Worm (Caenorhabditis elegans) whole organism, L3 larva: ENCODE results near the gene xpf-1.

ENCODE experiments used
- ZK546.5 ChIP-seq: sonication (generic microtip); optimal IDR thresholded peaks from 2 replicates; lab custom pipeline; 2017; ENCODE audit warnings: missing biosample characterization, missing genetic modification characterization
- aly-2 ChIP-seq: fragments of 150-350 bp; optimal IDR thresholded peaks from 2 replicates; lab custom pipeline; 2014; ENCODE audit warnings: missing biosample characterization, missing genetic modification characterization
- ama-1 ChIP-seq: fragments of 150-350 bp; optimal IDR thresholded peaks from 2 replicates; lab custom pipeline; 2018
- ceh-16 ChIP-seq: sonication (generic microtip); optimal IDR thresholded peaks from 2 replicates; lab custom pipeline; 2017; ENCODE audit warnings: missing biosample characterization, missing genetic modification characterization
- ceh-28 ChIP-seq: fragments of 150-350 bp; optimal IDR thresholded peaks from 2 replicates; lab custom pipeline; 2014; ENCODE audit warnings: missing biosample characterization, missing genetic modification reagents, missing genetic modification characterization
- ceh-82 ChIP-seq: fragments of 150-350 bp; optimal IDR thresholded peaks from 2 replicates; lab custom pipeline; 2014; ENCODE audit warnings: missing biosample characterization, missing genetic modification characterization
- ceh-9 ChIP-seq: sonication (generic microtip); optimal IDR thresholded peaks from 2 replicates; lab custom pipeline; 2018; ENCODE audit warnings: missing biosample characterization, missing genetic modification characterization
- daf-12 ChIP-seq: fragments of 150-350 bp; optimal IDR thresholded peaks from 2 replicates; lab custom pipeline; 2014; ENCODE audit warnings: missing biosample characterization, missing genetic modification reagents, missing genetic modification characterization
- egl-27 ChIP-seq: sonication (generic microtip); optimal IDR thresholded peaks from 4 replicates; lab custom pipeline; 2017; ENCODE audit warnings: missing biosample characterization, missing genetic modification reagents, missing genetic modification characterization
- egl-5 ChIP-seq: fragments of 150-350 bp; optimal IDR thresholded peaks from 2 replicates; lab custom pipeline; 2017; ENCODE audit warnings: missing biosample characterization, missing genetic modification reagents, missing genetic modification characterization, inconsistent platforms
- elt-1 ChIP-seq: fragments of 150-350 bp; optimal IDR thresholded peaks from 2 replicates; lab custom pipeline; 2014; ENCODE audit warnings: missing biosample characterization, missing genetic modification characterization
- elt-2 ChIP-seq: sonication (generic microtip); optimal IDR thresholded peaks from 2 replicates; lab custom pipeline; 2016; ENCODE audit warnings: missing genetic modification reagents, mild to moderate bottlenecking, missing genetic modification characterization, missing compliant biosample characterization
- elt-3 ChIP-seq, 3 experiments: fragments of 150-350 bp in 1 of 3; sonication (generic microtip) in 2 of 3; optimal IDR thresholded peaks; 2 replicates in 2 of 3; 4 replicates in 1 of 3; lab custom pipeline; 2014 to 2017; ENCODE audit warnings: missing biosample characterization in 3 of 3, missing genetic modification characterization in 3 of 3
- eor-1 ChIP-seq, 2 experiments: fragments of 150-350 bp; optimal IDR thresholded peaks; 2 replicates each; lab custom pipeline; 2014 to 2018; ENCODE audit warnings: missing biosample characterization in 2 of 2, missing genetic modification characterization in 2 of 2
- fkh-10 ChIP-seq: sonication (generic microtip); optimal IDR thresholded peaks from 2 replicates; lab custom pipeline; 2017; ENCODE audit warnings: missing biosample characterization, missing genetic modification reagents, missing genetic modification characterization
- fkh-2 ChIP-seq: fragments of 150-350 bp; optimal IDR thresholded peaks from 2 replicates; lab custom pipeline; 2014; ENCODE audit warnings: missing biosample characterization, missing genetic modification reagents, missing genetic modification characterization
- fos-1 ChIP-seq: fragments of 150-350 bp; optimal IDR thresholded peaks from 2 replicates; lab custom pipeline; 2014; ENCODE audit warnings: missing biosample characterization, missing genetic modification characterization
- hmg-11 ChIP-seq: sonication (generic microtip); optimal IDR thresholded peaks from 2 replicates; lab custom pipeline; 2016; ENCODE audit warnings: missing genetic modification characterization, missing compliant biosample characterization
- lin-15B ChIP-seq: fragments of 150-350 bp; optimal IDR thresholded peaks from 2 replicates; lab custom pipeline; 2014; ENCODE audit warnings: missing biosample characterization, missing genetic modification characterization
- lin-39 ChIP-seq: fragments of 150-350 bp; optimal IDR thresholded peaks from 2 replicates; lab custom pipeline; 2018; ENCODE audit warnings: missing biosample characterization, missing genetic modification reagents, missing genetic modification characterization
- lsy-12 ChIP-seq: sonication (generic microtip); optimal IDR thresholded peaks from 2 replicates; lab custom pipeline; 2016; ENCODE audit warnings: mild to moderate bottlenecking, missing genetic modification characterization, missing compliant biosample characterization
- mdl-1 ChIP-seq: fragments of 150-350 bp; optimal IDR thresholded peaks from 2 replicates; lab custom pipeline; 2014; ENCODE audit warnings: missing biosample characterization, missing genetic modification characterization
- mml-1 ChIP-seq: fragments of 150-350 bp; sonication (generic microtip); optimal IDR thresholded peaks from 3 replicates; lab custom pipeline; 2014; ENCODE audit warnings: missing biosample characterization, missing genetic modification characterization
- nfya-1 ChIP-seq: sonication (generic microtip); optimal IDR thresholded peaks from 2 replicates; lab custom pipeline; 2017; ENCODE audit warnings: missing genetic modification characterization, mild to moderate bottlenecking, missing compliant biosample characterization, antibody characterized with exemption, moderate library complexity; ENCODE audit not compliant: insufficient read depth
- nhr-11 ChIP-seq: fragments of 150-350 bp; optimal IDR thresholded peaks from 2 replicates; lab custom pipeline; 2014; ENCODE audit warnings: missing biosample characterization, missing genetic modification characterization
- nhr-12 ChIP-seq: fragments of 150-350 bp; optimal IDR thresholded peaks from 2 replicates; lab custom pipeline; 2014; ENCODE audit warnings: missing biosample characterization, missing genetic modification characterization
- nhr-23 ChIP-seq: fragments of 150-350 bp; optimal IDR thresholded peaks from 2 replicates; lab custom pipeline; 2014; ENCODE audit warnings: missing biosample characterization, missing genetic modification reagents, missing genetic modification characterization
- nhr-237 ChIP-seq: fragments of 150-350 bp; optimal IDR thresholded peaks from 2 replicates; lab custom pipeline; 2014; ENCODE audit warnings: missing biosample characterization, missing genetic modification characterization
- nhr-25 ChIP-seq: sonication (generic microtip); optimal IDR thresholded peaks from 2 replicates; lab custom pipeline; 2017; ENCODE audit warnings: missing biosample characterization, missing genetic modification characterization
- nhr-28 ChIP-seq: fragments of 150-350 bp; optimal IDR thresholded peaks from 2 replicates; lab custom pipeline; 2014; ENCODE audit warnings: missing biosample characterization, missing genetic modification characterization
- nhr-43 ChIP-seq: sonication (generic microtip); optimal IDR thresholded peaks from 2 replicates; lab custom pipeline; 2016; ENCODE audit warnings: mild to moderate bottlenecking, missing genetic modification characterization, missing compliant biosample characterization; ENCODE audit not compliant: poor library complexity, severe bottlenecking
- nhr-76 ChIP-seq: fragments of 150-350 bp; sonication (generic microtip); optimal IDR thresholded peaks from 5 replicates; lab custom pipeline; 2014; ENCODE audit warnings: missing biosample characterization, missing genetic modification characterization
- nhr-77 ChIP-seq: fragments of 150-350 bp; optimal IDR thresholded peaks from 2 replicates; lab custom pipeline; 2014; ENCODE audit warnings: missing biosample characterization, missing genetic modification characterization
- pha-4 ChIP-seq: fragments of 150-350 bp; optimal IDR thresholded peaks from 2 replicates; lab custom pipeline; 2014; ENCODE audit warnings: missing biosample characterization, missing genetic modification reagents, missing genetic modification characterization
- pqm-1 ChIP-seq: fragments of 150-350 bp; optimal IDR thresholded peaks from 2 replicates; lab custom pipeline; 2017; ENCODE audit warnings: missing biosample characterization, missing genetic modification characterization, inconsistent platforms
- sea-2 ChIP-seq: fragments of 150-350 bp; sonication (generic microtip); optimal IDR thresholded peaks from 4 replicates; lab custom pipeline; 2014; ENCODE audit warnings: missing biosample characterization, missing genetic modification reagents, missing genetic modification characterization
- skn-1 ChIP-seq: fragments of 150-350 bp; optimal IDR thresholded peaks from 2 replicates; lab custom pipeline; 2014; ENCODE audit warnings: missing biosample characterization, missing genetic modification characterization
- snpc-4 ChIP-seq: fragments of 150-350 bp; optimal IDR thresholded peaks from 2 replicates; lab custom pipeline; 2014; ENCODE audit warnings: missing biosample characterization, missing genetic modification characterization
- tbx-2 ChIP-seq: sonication (generic microtip); optimal IDR thresholded peaks from 2 replicates; lab custom pipeline; 2016; ENCODE audit warnings: mild to moderate bottlenecking, missing genetic modification characterization, missing compliant biosample characterization
- unc-39 ChIP-seq: sonication (generic microtip); optimal IDR thresholded peaks from 4 replicates; lab custom pipeline; 2017; ENCODE audit warnings: missing biosample characterization, missing genetic modification characterization
- unc-62 ChIP-seq: fragments of 150-350 bp; sonication (generic microtip); optimal IDR thresholded peaks from 4 replicates; lab custom pipeline; 2014; ENCODE audit warnings: missing biosample characterization, missing genetic modification reagents, missing genetic modification characterization
- zag-1 ChIP-seq: fragments of 150-350 bp; optimal IDR thresholded peaks from 2 replicates; lab custom pipeline; 2014; ENCODE audit warnings: missing biosample characterization, missing genetic modification characterization
- ztf-11 ChIP-seq: fragments of 150-350 bp; optimal IDR thresholded peaks from 2 replicates; lab custom pipeline; 2014; ENCODE audit warnings: missing biosample characterization, missing genetic modification characterization
- ztf-4 ChIP-seq: fragments of 150-350 bp; optimal IDR thresholded peaks from 2 replicates; lab custom pipeline; 2014; ENCODE audit warnings: missing biosample characterization, missing genetic modification characterization

xpf-1 gene

ce11 chrII:11689941-11690340, 6.0 kb upstream of the xpf-1 start:
- no peak for TF ChIP-seq daf-12 (tag; lab: Kevin White, UChicago)
- TF ChIP-seq hmg-11 (tag; lab: Kevin White, UChicago): no peak
- no peak for TF ChIP-seq nhr-237 (tag; lab: Kevin White, UChicago)
- TF ChIP-seq fos-1 (tag; lab: Kevin White, UChicago): no peak
- TF ChIP-seq egl-27: no peak
- TF ChIP-seq unc-39 (tag; lab: Kevin White, UChicago): no peak
- TF ChIP-seq nhr-11 (tag; lab: Kevin White, UChicago): no peak
- no peak for TF ChIP-seq nhr-77

ce11 chrII:11690868-11691267, 5.1 kb upstream of the xpf-1 start:
- no peak for TF ChIP-seq ceh-28
- no peak for TF ChIP-seq ztf-4 (tag; lab: Kevin White, UChicago)
- no peak for TF ChIP-seq ama-1 (lab: Kevin White, UChicago)
- TF ChIP-seq, all 47 proteins: peak for 0

- TF ChIP-seq unc-39 (tag; lab: Kevin White, UChicago) (no peak), nhr-25 (no peak), fkh-2 (no peak), nhr-76 (tag; lab: Kevin White, UChicago) (no peak), mdl-1 (no peak), elt-3 (tag; optimal IDR thresholded peaks at IDR 0.05; lab: Kevin White, UChicago) (no peak), egl-27 (no peak), nhr-28 (tag; lab: Kevin White, UChicago) (no peak), ceh-28 (no peak), ama-1 (lab: Kevin White, UChicago) (no peak), zag-1 (tag; lab: Kevin White, UChicago) (no peak), ceh-9 (no peak), elt-1 (no peak), daf-12 (tag; lab: Kevin White, UChicago) (no peak), nhr-43 (tag; lab: Kevin White, UChicago) (no peak), snpc-4 (tag; lab: Kevin White, UChicago) (peak; percentile 56), sea-2 (GFP tag; lab: Kevin White, UChicago) (no peak), nhr-237 (tag; lab: Kevin White, UChicago) (no peak), ceh-82 (no peak), nfya-1 (tag; lab: Kevin White, UChicago) (peak; percentile 45), ztf-11 (tag; lab: Kevin White, UChicago) (no peak), mml-1 (tag; lab: Kevin White, UChicago) (no peak), pha-4 (tag; lab: Kevin White, UChicago) (peak; percentile 59), skn-1 (tag; lab: Kevin White, UChicago) (no peak), unc-62 (GFP tag; lab: Kevin White, UChicago) (no peak), elt-2 (tag; lab: Kevin White, UChicago) (peak; percentile 7), nhr-23 (tag; lab: Kevin White, UChicago) (peak; percentile 47), ztf-4 (tag; lab: Kevin White, UChicago) (no peak), fkh-10 (GFP tag; lab: Kevin White, UChicago) (no peak), egl-5 (tag; lab: Kevin White, UChicago) (no peak), fos-1 (tag; lab: Kevin White, UChicago) (no peak), eor-1 (tag; optimal IDR thresholded peaks at IDR 0.05; lab: Kevin White, UChicago) (no peak), lin-15B (tag; lab: Kevin White, UChicago) (peak; percentile 31), pqm-1 (tag; lab: Kevin White, UChicago) (no peak), tbx-2 (tag; lab: Kevin White, UChicago) (no peak), aly-2 (no peak), ceh-16 (tag; lab: Kevin White, UChicago) (no peak), nhr-77 (no peak), lin-39 (tag; lab: Kevin White, UChicago) (peak; percentile 40), lsy-12 (tag; lab: Kevin White, UChicago) (no peak), ZK546.5 (tag; lab: Kevin White, UChicago) (no peak), nhr-11 (tag; lab: Kevin White, UChicago) (no peak), nhr-12 (tag; lab: Kevin White, UChicago) (no peak), hmg-11 (tag; lab: Kevin White, UChicago) (peak; percentile 57)
These were observed 1.5 kb upstream of the xpf-1 start for ce11 chrII:11694432-11694831.
